Fruit fly (Drosophila melanogaster) whole organism, embryonic: ENCODE data around the gene CG31431.

Experiments
- Adf1 ChIP-seq: fragments of 200-800 bp; sonication (Bioruptor generic); IDR thresholded peaks from 2 replicates; pipeline ENCODE4 v1.3.6; 2022; ENCODE audit warnings: missing biosample characterization, missing genetic modification characterization
- BtbVII ChIP-seq: fragments of 200-800 bp; sonication (Bioruptor generic); optimal IDR thresholded peaks from 3 replicates; lab custom pipeline; 2017; ENCODE audit warnings: missing biosample characterization, mild to moderate bottlenecking, missing genetic modification characterization
- CG10543 ChIP-seq: fragments of 200-800 bp; sonication (Bioruptor generic); optimal IDR thresholded peaks from 3 replicates; lab custom pipeline; 2017; ENCODE audit warnings: missing biosample characterization, mild to moderate bottlenecking, missing genetic modification characterization, moderate library complexity
- CG10654 ChIP-seq: fragments of 200-800 bp; sonication (Bioruptor generic); optimal IDR thresholded peaks from 2 replicates; lab custom pipeline; 2016; ENCODE audit warnings: missing biosample characterization, missing genetic modification characterization
- CG14441 ChIP-seq: fragments of 200-800 bp; sonication (Bioruptor generic); IDR thresholded peaks from 2 replicates; pipeline ENCODE4 v1.3.6; 2022; ENCODE audit warnings: missing biosample characterization, missing genetic modification characterization
- CG15073 ChIP-seq: fragments of 200-800 bp; sonication (Bioruptor generic); optimal IDR thresholded peaks from 2 replicates; lab custom pipeline; 2016; ENCODE audit warnings: missing biosample characterization, missing genetic modification characterization
- CG18011 ChIP-seq: fragments of 200-800 bp; sonication (Bioruptor generic); optimal IDR thresholded peaks from 2 replicates; lab custom pipeline; 2017; ENCODE audit warnings: missing biosample characterization, missing genetic modification characterization, mild to moderate bottlenecking, moderate library complexity, missing genotype
- CG2875 ChIP-seq: fragments of 200-800 bp; sonication (Bioruptor generic); optimal IDR thresholded peaks from 2 replicates; lab custom pipeline; 2017; ENCODE audit warnings: missing biosample characterization, mild to moderate bottlenecking, missing genetic modification characterization, missing genetic modification reagents
- CG3838 ChIP-seq: fragments of 200-800 bp; sonication (Bioruptor generic); optimal IDR thresholded peaks from 3 replicates; lab custom pipeline; 2016; ENCODE audit warnings: missing biosample characterization, missing genetic modification characterization
- CG42726 ChIP-seq: fragments of 200-800 bp; sonication (Bioruptor generic); IDR thresholded peaks from 2 replicates; pipeline ENCODE4 v1.3.6; 2022; ENCODE audit warnings: missing biosample characterization, missing genetic modification characterization; ENCODE audit not compliant: partially characterized antibody
- CG6175 ChIP-seq: fragments of 200-800 bp; sonication (Bioruptor generic); IDR thresholded peaks from 3 replicates; pipeline ENCODE4 v1.3.6; 2022; ENCODE audit warnings: missing biosample characterization, missing genetic modification characterization
- CG7556 ChIP-seq: fragments of 200-800 bp; sonication (Bioruptor generic); optimal IDR thresholded peaks from 2 replicates; lab custom pipeline; 2017; ENCODE audit warnings: missing biosample characterization, mild to moderate bottlenecking, missing genetic modification characterization
- Ets97D ChIP-seq: fragments of 200-800 bp; sonication (Bioruptor generic); optimal IDR thresholded peaks from 3 replicates; lab custom pipeline; 2016; ENCODE audit warnings: missing biosample characterization, missing genetic modification characterization
- Fer1 ChIP-seq: fragments of 200-800 bp; sonication (Bioruptor generic); optimal IDR thresholded peaks from 2 replicates; lab custom pipeline; 2017; ENCODE audit warnings: missing biosample characterization, mild to moderate bottlenecking, missing genetic modification characterization
- Kr ChIP-seq: fragments of 200-800 bp; sonication (Bioruptor generic); optimal IDR thresholded peaks from 2 replicates; lab custom pipeline; 2017; ENCODE audit warnings: missing biosample characterization, mild to moderate bottlenecking, missing genetic modification characterization
- MBD-R2 ChIP-seq: fragments of 200-800 bp; sonication (Bioruptor generic); IDR thresholded peaks from 2 replicates; pipeline ENCODE4 v1.3.6; 2022; ENCODE audit warnings: missing biosample characterization, missing genetic modification characterization
- NC2α ChIP-seq: fragments of 200-800 bp; sonication (Bioruptor generic); optimal IDR thresholded peaks from 2 replicates; lab custom pipeline; 2016; ENCODE audit warnings: missing biosample characterization, missing genetic modification characterization
- NC2β ChIP-seq: fragments of 200-800 bp; sonication (Bioruptor generic); optimal IDR thresholded peaks from 2 replicates; lab custom pipeline; 2016; ENCODE audit warnings: missing biosample characterization, missing genetic modification characterization
- Neu2 ChIP-seq: fragments of 200-800 bp; sonication (Bioruptor generic); optimal IDR thresholded peaks from 3 replicates; lab custom pipeline; 2016; ENCODE audit warnings: missing biosample characterization, missing genetic modification characterization, borderline replicate concordance
- Rfx ChIP-seq: fragments of 200-800 bp; sonication (Bioruptor generic); IDR thresholded peaks from 2 replicates; pipeline ENCODE4 v1.3.6; 2022; ENCODE audit warnings: missing biosample characterization, missing genetic modification characterization
- Sry-β ChIP-seq: fragments of 200-800 bp; sonication (Bioruptor generic); optimal IDR thresholded peaks from 2 replicates; lab custom pipeline; 2018; ENCODE audit warnings: missing biosample characterization, mild to moderate bottlenecking, missing genetic modification characterization, moderate library complexity
- Vsx1 ChIP-seq: fragments of 200-800 bp; sonication (Bioruptor generic); optimal IDR thresholded peaks from 2 replicates; lab custom pipeline; 2017; ENCODE audit warnings: missing biosample characterization, mild to moderate bottlenecking, missing genetic modification characterization, missing genetic modification reagents
- ara ChIP-seq: fragments of 200-800 bp; sonication (Bioruptor generic); IDR thresholded peaks from 2 replicates; pipeline ENCODE4 v1.3.6; 2022; ENCODE audit warnings: missing biosample characterization, missing genetic modification characterization
- bbx ChIP-seq: fragments of 200-800 bp; sonication (Bioruptor generic); IDR thresholded peaks from 2 replicates; pipeline ENCODE4 v1.3.6; 2022; ENCODE audit warnings: missing biosample characterization, missing genetic modification characterization; ENCODE audit not compliant: partially characterized antibody
- btn ChIP-seq: fragments of 200-800 bp; sonication (Bioruptor generic); optimal IDR thresholded peaks from 2 replicates; lab custom pipeline; 2016; ENCODE audit warnings: missing biosample characterization, missing genetic modification characterization
- cg ChIP-seq: fragments of 200-800 bp; sonication (Bioruptor generic); optimal IDR thresholded peaks from 3 replicates; lab custom pipeline; 2019; ENCODE audit warnings: missing biosample characterization, mild to moderate bottlenecking, missing genetic modification characterization, moderate library complexity
- croc ChIP-seq: fragments of 200-800 bp; sonication (Bioruptor generic); conservative IDR thresholded peaks from 3 replicates; pipeline ENCODE4 v1.3.6; 2022; ENCODE audit warnings: missing biosample characterization, missing genetic modification characterization
- dysf ChIP-seq: fragments of 200-800 bp; sonication (Bioruptor generic); IDR thresholded peaks from 3 replicates; pipeline ENCODE4 v1.3.6; 2022; ENCODE audit warnings: missing biosample characterization, missing genetic modification characterization
- fu2 ChIP-seq: fragments of 200-800 bp; sonication (Bioruptor generic); optimal IDR thresholded peaks from 2 replicates; lab custom pipeline; 2016; ENCODE audit warnings: missing biosample characterization, missing genetic modification characterization
- grau ChIP-seq: fragments of 200-800 bp; optimal IDR thresholded peaks from 3 replicates; lab custom pipeline; 2019; ENCODE audit warnings: missing biosample characterization, mild to moderate bottlenecking, missing genetic modification characterization, moderate library complexity
- ham ChIP-seq: fragments of 200-800 bp; sonication (Bioruptor generic); IDR thresholded peaks from 2 replicates; pipeline ENCODE4 v1.3.6; 2022; ENCODE audit warnings: missing biosample characterization, missing genetic modification characterization
- her ChIP-seq: fragments of 200-800 bp; sonication (Bioruptor generic); optimal IDR thresholded peaks from 2 replicates; lab custom pipeline; 2016; ENCODE audit warnings: missing biosample characterization, missing genetic modification characterization
- insv ChIP-seq, 2 experiments: fragments of 200-800 bp; sonication (Bioruptor generic); optimal IDR thresholded peaks; 3 replicates each; lab custom pipeline; 2016 to 2018; ENCODE audit warnings: missing biosample characterization in 2 of 2, missing genetic modification characterization in 2 of 2
- kah ChIP-seq: fragments of 200-800 bp; sonication (Bioruptor generic); optimal IDR thresholded peaks from 2 replicates; lab custom pipeline; 2018; ENCODE audit warnings: missing biosample characterization, mild to moderate bottlenecking, missing genetic modification characterization
- lola ChIP-seq, 3 experiments: fragments of >200 bp in 2 of 3; fragments of 200-800 bp in 1 of 3; sonication (Bioruptor generic) in 1 of 3; optimal IDR thresholded peaks; 2 replicates each; lab custom pipeline; 2017 to 2019; ENCODE audit warnings: missing biosample characterization in 3 of 3, missing genetic modification characterization in 3 of 3, mild to moderate bottlenecking in 1 of 3, moderate library complexity in 1 of 3
- nmo ChIP-seq: fragments of 200-800 bp; sonication (Bioruptor generic); optimal IDR thresholded peaks from 2 replicates; lab custom pipeline; 2018; ENCODE audit warnings: missing biosample characterization, mild to moderate bottlenecking, missing genetic modification characterization, moderate library complexity
- phol ChIP-seq: fragments of 200-800 bp; sonication (Bioruptor generic); optimal IDR thresholded peaks from 3 replicates; lab custom pipeline; 2018; ENCODE audit warnings: missing biosample characterization, mild to moderate bottlenecking, missing genetic modification characterization, moderate library complexity
- pita ChIP-seq: fragments of 200-800 bp; sonication (Bioruptor generic); optimal IDR thresholded peaks from 2 replicates; lab custom pipeline; 2017; ENCODE audit warnings: missing biosample characterization, mild to moderate bottlenecking, missing genetic modification characterization
- ranshi ChIP-seq: fragments of 200-800 bp; sonication (Bioruptor generic); IDR thresholded peaks from 2 replicates; pipeline ENCODE4 v1.3.6; 2022; ENCODE audit warnings: missing biosample characterization, missing genetic modification characterization
- repo ChIP-seq: fragments of 200-800 bp; sonication (Bioruptor generic); optimal IDR thresholded peaks from 2 replicates; lab custom pipeline; 2016; ENCODE audit warnings: missing biosample characterization, missing genetic modification characterization
- run ChIP-seq: fragments of 200-800 bp; sonication (Bioruptor generic); optimal IDR thresholded peaks from 3 replicates; lab custom pipeline; 2018; ENCODE audit warnings: missing biosample characterization, mild to moderate bottlenecking, missing genetic modification characterization
- scrt ChIP-seq: fragments of 200-800 bp; sonication (Bioruptor generic); optimal IDR thresholded peaks from 2 replicates; lab custom pipeline; 2018; ENCODE audit warnings: missing biosample characterization, mild to moderate bottlenecking, missing genetic modification characterization, moderate library complexity
- sd ChIP-seq: fragments of 200-800 bp; sonication (Bioruptor generic); optimal IDR thresholded peaks from 3 replicates; lab custom pipeline; 2018; ENCODE audit warnings: missing biosample characterization, mild to moderate bottlenecking, missing genetic modification characterization, moderate library complexity
- seq ChIP-seq: fragments of 200-800 bp; sonication (Bioruptor generic); IDR thresholded peaks from 2 replicates; pipeline ENCODE4 v1.3.6; 2022; ENCODE audit warnings: missing biosample characterization, missing genetic modification characterization
- slou ChIP-seq: fragments of 200-800 bp; sonication (Bioruptor generic); optimal IDR thresholded peaks from 3 replicates; lab custom pipeline; 2016; ENCODE audit warnings: missing biosample characterization, missing genetic modification characterization
- sna ChIP-seq: fragments of 200-800 bp; sonication (Bioruptor generic); IDR thresholded peaks from 2 replicates; pipeline ENCODE4 v1.3.6; 2022; ENCODE audit warnings: missing biosample characterization, missing genetic modification characterization; ENCODE audit not compliant: partially characterized antibody
- sug ChIP-seq: fragments of 200-800 bp; optimal IDR thresholded peaks from 2 replicates; lab custom pipeline; 2019; ENCODE audit warnings: missing biosample characterization, mild to moderate bottlenecking, missing genetic modification characterization, moderate library complexity
- tap ChIP-seq: fragments of 200-800 bp; optimal IDR thresholded peaks from 3 replicates; lab custom pipeline; 2019; ENCODE audit warnings: missing biosample characterization, mild to moderate bottlenecking, missing genetic modification characterization, moderate library complexity
- vnd ChIP-seq: fragments of 200-800 bp; sonication (Bioruptor generic); IDR thresholded peaks from 3 replicates; pipeline ENCODE4 v1.3.6; 2022; ENCODE audit warnings: missing biosample characterization, missing genetic modification characterization; ENCODE audit not compliant: partially characterized antibody
- zfh2 ChIP-seq: fragments of 200-800 bp; sonication (Bioruptor generic); optimal IDR thresholded peaks from 2 replicates; lab custom pipeline; 2016; ENCODE audit warnings: missing biosample characterization, missing genetic modification characterization

Gene CG31431

DNA sequence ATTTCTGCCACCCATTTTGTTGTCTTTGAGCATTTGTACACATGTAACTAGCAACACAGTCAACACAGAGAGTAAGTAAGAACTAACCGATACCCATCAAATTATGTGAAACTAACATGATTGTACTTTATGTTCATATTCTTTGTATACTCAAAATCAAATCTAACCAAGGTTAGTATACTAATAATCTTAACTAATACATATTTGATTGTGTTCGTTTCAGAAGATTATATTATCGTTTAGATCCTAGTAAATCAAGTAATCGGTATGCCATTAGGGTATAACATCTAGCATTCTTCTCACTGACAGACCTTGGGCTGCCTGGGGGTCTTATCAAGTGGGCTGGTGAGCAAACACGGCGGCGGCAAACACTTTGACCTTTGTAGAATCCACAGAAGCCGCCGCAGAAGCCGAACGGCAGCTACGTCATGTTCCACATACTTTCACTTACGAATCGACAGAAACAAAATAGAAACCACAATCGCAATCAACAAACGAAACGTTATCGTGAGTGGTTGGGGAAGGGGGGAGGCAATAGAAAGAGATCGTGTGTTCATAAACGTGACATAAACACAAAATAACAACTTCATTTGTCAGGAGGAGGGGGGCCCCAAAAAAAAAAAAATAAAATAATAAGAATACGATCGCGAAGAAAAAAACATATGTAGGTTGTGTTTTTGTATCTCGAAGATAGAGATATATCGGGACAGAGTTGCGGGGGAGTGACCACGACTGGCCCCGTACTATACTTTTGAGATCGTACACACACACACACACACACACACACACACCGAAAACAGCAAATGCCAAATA is 34.9 kb upstream of the CG31431 start (continued):
- TF ChIP-seq Kr (GFP tag; lab: Kevin White, UChicago) (no peak), bbx (GFP tag; lab: Robert Waterston, UW) (no peak), MBD-R2 (GFP tag; lab: Robert Waterston, UW) (no peak), NC2β (no peak), Sry-β (no peak), CG14441 (GFP tag; lab: Robert Waterston, UW) (no peak), NC2α (no peak), fu2 (no peak), CG42726 (no peak), insv (GFP tag; optimal IDR thresholded peaks at IDR 0.05; lab: Kevin White, UChicago) (no peak), vnd (GFP tag; lab: Robert Waterston, UW) (no peak), seq (no peak), lola (GFP tag; optimal IDR thresholded peaks at IDR 0.05; lab: Kevin White, UChicago) (peak in 1 of 3 experiments; percentile 63), Rfx (GFP tag; lab: Robert Waterston, UW) (no peak), Adf1 (GFP tag; lab: Robert Waterston, UW) (no peak), zfh2 (GFP tag; lab: Kevin White, UChicago) (no peak), Neu2 (no peak), her (no peak), Fer1 (GFP tag; lab: Kevin White, UChicago) (no peak), run (no peak), CG10543 (no peak), dysf (no peak), CG2875 (no peak), nmo (GFP tag; lab: Kevin White, UChicago) (peak; percentile 14), CG18011 (GFP tag; lab: Kevin White, UChicago) (no peak), Vsx1 (no peak), btn (GFP tag; lab: Kevin White, UChicago) (no peak), cg (no peak), phol (no peak), CG15073 (GFP tag; lab: Kevin White, UChicago) (no peak), ara (GFP tag; lab: Robert Waterston, UW) (no peak), ham (GFP tag; lab: Robert Waterston, UW) (no peak), repo (GFP tag; lab: Kevin White, UChicago) (no peak), Ets97D (GFP tag; lab: Kevin White, UChicago) (no peak), CG6175 (GFP tag; lab: Robert Waterston, UW) (no peak), ranshi (GFP tag; lab: Robert Waterston, UW) (no peak), tap (tag; lab: Kevin White, UChicago) (no peak), sd (tag; lab: Kevin White, UChicago) (peak; percentile 35), scrt (no peak), CG7556 (GFP tag; lab: Kevin White, UChicago) (peak; percentile 5), CG10654 (GFP tag; lab: Kevin White, UChicago) (no peak), grau (peak; percentile 6), croc (GFP tag; lab: Robert Waterston, UW) (no peak), sna (GFP tag; lab: Robert Waterston, UW) (no peak), sug (tag; lab: Kevin White, UChicago) (peak; percentile 72), pita (no peak), BtbVII (GFP tag; lab: Kevin White, UChicago) (no peak), slou (GFP tag; lab: Kevin White, UChicago) (no peak), kah (GFP tag; lab: Kevin White, UChicago) (no peak), CG3838 (GFP tag; lab: Kevin White, UChicago) (peak; percentile 29)
